Fruit fly (Drosophila melanogaster): Measurements from ENCODE around the gene CG10803.

CG10803 gene

DNA sequence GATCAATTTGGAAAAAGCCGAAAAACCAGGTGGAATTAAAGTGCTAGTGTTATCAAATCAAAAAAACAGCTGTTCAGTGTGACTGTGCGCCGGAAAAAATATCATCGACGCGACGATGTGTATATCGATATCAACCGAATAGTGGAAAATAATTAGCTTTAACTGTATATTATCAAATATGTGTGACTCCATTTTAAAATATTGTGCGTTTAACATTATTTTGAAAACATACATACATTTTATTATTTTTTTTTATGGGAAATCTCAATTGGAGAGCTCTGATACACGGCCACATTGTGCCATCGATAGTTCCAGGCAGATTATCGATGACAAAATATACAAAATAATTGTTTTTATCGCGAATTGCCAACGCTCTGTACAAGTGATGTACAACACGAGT is at the start of gene CG10803, which contains the start of gene CG14270:
CG10803 (plus strand) TSS at position 347 of the 400 bp plus-strand sequence.
CG14270 (minus strand) TSS at position 75 of the 400 bp plus-strand sequence.
- no peak for TF ChIP-seq dl (GFP tag; optimal IDR thresholded peaks at IDR 0.05; ENCODE audit: insufficient read depth in 1 of 2, partially characterized antibody in 2 of 2)
- peak; percentile 9 for TF ChIP-seq brk (GFP tag; optimal IDR thresholded peaks at IDR 0.05)
- peak; percentile 4 for TF ChIP-seq psq (GFP tag; optimal IDR thresholded peaks at IDR 0.05)
- no peak for TF ChIP-seq OdsH (GFP tag; optimal IDR thresholded peaks at IDR 0.05)
- TF ChIP-seq h (GFP tag; optimal IDR thresholded peaks at IDR 0.05) = no peak
- TF ChIP-seq Vsx2 (GFP tag; optimal IDR thresholded peaks at IDR 0.05; ENCODE audit: partially characterized antibody) = peak; percentile 2
- peak in 1 of 2 experiments; percentile 14 for TF ChIP-seq foxo (GFP tag; optimal IDR thresholded peaks at IDR 0.05)
- peak; percentile 51 for TF ChIP-seq Hnf4 (GFP tag; optimal IDR thresholded peaks at IDR 0.05)
- TF ChIP-seq tai (GFP tag; optimal IDR thresholded peaks at IDR 0.05) = peak; percentile 68
- peak; percentile 27 for TF ChIP-seq Jra (GFP tag; optimal IDR thresholded peaks at IDR 0.05)

DNA sequence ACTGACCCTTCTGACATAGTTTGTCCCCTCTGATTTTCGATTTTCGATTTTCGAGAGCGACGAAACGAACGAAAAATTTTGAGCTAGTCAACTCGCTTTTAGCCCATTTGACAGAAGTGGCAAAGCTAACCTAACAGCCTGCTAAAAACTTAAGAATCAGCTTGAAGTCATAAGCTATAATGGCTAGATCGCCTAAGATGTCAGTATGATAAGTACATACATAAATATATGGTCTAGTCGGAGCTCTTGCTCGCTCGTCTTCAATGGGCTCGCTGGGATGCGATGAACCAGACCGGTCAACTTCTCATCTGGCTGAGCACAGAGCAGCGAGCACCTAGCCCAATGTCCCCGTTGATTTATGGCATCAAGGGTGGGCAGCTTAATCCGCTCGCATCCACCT is 49.7 kb upstream of the CG10803 start, which contains the start of gene CG14269:
CG14269 (minus strand) TSS at position 101 of the 400 bp plus-strand sequence.
- no peak for TF ChIP-seq N (GFP tag; optimal IDR thresholded peaks at IDR 0.05)
- TF ChIP-seq dl (GFP tag; optimal IDR thresholded peaks at IDR 0.05; ENCODE audit: insufficient read depth in 1 of 2, partially characterized antibody in 2 of 2) = no peak
- TF ChIP-seq Hr83 (GFP tag; optimal IDR thresholded peaks at IDR 0.05; ENCODE audit: poor library complexity, severe bottlenecking) = no peak
- no peak for TF ChIP-seq rgr (GFP tag; optimal IDR thresholded peaks at IDR 0.05)
- no peak for TF ChIP-seq sv (GFP tag; optimal IDR thresholded peaks at IDR 0.05)
- TF ChIP-seq usp (GFP tag; optimal IDR thresholded peaks at IDR 0.05) = no peak
- no peak for TF ChIP-seq CG9705 (GFP tag; optimal IDR thresholded peaks at IDR 0.05)

DNA sequence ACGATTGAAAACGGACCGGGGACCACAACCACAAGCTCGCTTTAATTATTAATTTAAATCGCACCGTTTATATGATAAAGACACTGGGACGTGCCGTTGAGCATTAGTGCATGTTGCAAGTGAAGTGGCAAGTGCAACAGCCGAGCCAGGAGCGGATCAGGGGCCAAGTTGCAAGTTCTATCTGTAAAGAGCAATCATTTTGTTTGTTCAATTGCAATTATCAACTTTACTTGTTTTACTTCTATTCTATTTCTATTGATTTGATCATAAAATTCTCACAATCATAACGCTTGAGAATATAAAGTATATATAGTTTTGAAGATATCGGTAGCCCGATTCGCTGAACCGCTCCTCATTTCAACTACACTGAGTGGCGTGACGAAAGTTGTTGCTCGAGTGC is 49.3 kb upstream of the CG10803 start:
- TF ChIP-seq CrebA (GFP tag; optimal IDR thresholded peaks at IDR 0.05; ENCODE audit: borderline replicate concordance) (no peak), dmrt93B (GFP tag; optimal IDR thresholded peaks at IDR 0.05) (peak; percentile 2)

DNA sequence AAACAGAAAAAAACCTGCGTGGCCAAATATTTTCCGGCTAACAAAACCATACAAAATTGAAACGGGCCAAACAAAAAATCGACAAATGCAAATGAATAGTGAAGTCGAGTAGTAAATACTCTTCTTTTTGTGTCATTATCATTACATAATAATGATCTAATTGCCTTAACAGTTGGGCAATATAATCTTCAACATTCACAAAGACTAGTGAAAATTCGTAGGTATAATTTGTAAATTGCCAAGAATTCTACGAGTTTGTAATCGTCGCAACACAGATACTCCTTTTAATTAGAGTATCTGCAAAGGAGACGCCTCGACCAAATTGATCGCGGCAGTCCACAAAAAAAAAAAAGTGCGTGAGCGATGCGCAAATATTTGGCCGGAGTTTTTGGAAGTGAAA is 48.0 kb upstream of the CG10803 start:
- no peak for TF ChIP-seq brk (GFP tag; optimal IDR thresholded peaks at IDR 0.05)
- no peak for TF ChIP-seq sv (GFP tag; optimal IDR thresholded peaks at IDR 0.05)
- TF ChIP-seq h (GFP tag; optimal IDR thresholded peaks at IDR 0.05) = peak; percentile 76
- TF ChIP-seq Myc (optimal IDR thresholded peaks at IDR 0.05) = no peak
- no peak for TF ChIP-seq Rel (GFP tag; optimal IDR thresholded peaks at IDR 0.05)
- peak; percentile 4 for TF ChIP-seq Rel (tag; optimal IDR thresholded peaks at IDR 0.05)
- TF ChIP-seq fru (GFP tag; optimal IDR thresholded peaks at IDR 0.05) = peak; percentile 55
- no peak for TF ChIP-seq Dif (GFP tag; optimal IDR thresholded peaks at IDR 0.05; ENCODE audit: partially characterized antibody)
- TF ChIP-seq dsf (GFP tag; optimal IDR thresholded peaks at IDR 0.05; ENCODE audit: borderline replicate concordance) = no peak
- no peak for TF ChIP-seq CG9705 (GFP tag; optimal IDR thresholded peaks at IDR 0.05)
- peak; percentile 39 for TF ChIP-seq Sp1 (GFP tag; optimal IDR thresholded peaks at IDR 0.05)
- peak; percentile 38 for TF ChIP-seq CrebA (GFP tag; optimal IDR thresholded peaks at IDR 0.05; ENCODE audit: borderline replicate concordance)
- peak; percentile 46 for TF ChIP-seq dmrt93B (GFP tag; optimal IDR thresholded peaks at IDR 0.05)
- no peak for TF ChIP-seq Mio (GFP tag; optimal IDR thresholded peaks at IDR 0.05)
- TF ChIP-seq lola (GFP tag; optimal IDR thresholded peaks at IDR 0.05) = no peak
- peak; percentile 7 for TF ChIP-seq OdsH (GFP tag; optimal IDR thresholded peaks at IDR 0.05)
- peak in 1 of 2 experiments; percentile 59 for TF ChIP-seq foxo (GFP tag; optimal IDR thresholded peaks at IDR 0.05)
- no peak for TF ChIP-seq N (GFP tag; optimal IDR thresholded peaks at IDR 0.05)
- TF ChIP-seq Hr78 (GFP tag; optimal IDR thresholded peaks at IDR 0.05) = no peak
- TF ChIP-seq Hnf4 (GFP tag; optimal IDR thresholded peaks at IDR 0.05) = peak; percentile 38
- no peak for TF ChIP-seq GATAd (GFP tag; optimal IDR thresholded peaks at IDR 0.05)
- TF ChIP-seq Abd-B (GFP tag; optimal IDR thresholded peaks at IDR 0.05) = no peak
- TF ChIP-seq jim (GFP tag; optimal IDR thresholded peaks at IDR 0.05) = no peak
- TF ChIP-seq usp (GFP tag; optimal IDR thresholded peaks at IDR 0.05) = no peak
- peak; percentile 68 for TF ChIP-seq sage (GFP tag; optimal IDR thresholded peaks at IDR 0.05)
- TF ChIP-seq pan (optimal IDR thresholded peaks at IDR 0.05) = no peak
- TF ChIP-seq Jra (GFP tag; optimal IDR thresholded peaks at IDR 0.05) = no peak
- peak; percentile 76 for TF ChIP-seq woc (GFP tag; optimal IDR thresholded peaks at IDR 0.05)
- TF ChIP-seq HLH106 (tag; optimal IDR thresholded peaks at IDR 0.05) = peak; percentile 74
- peak; percentile 5 for TF ChIP-seq CG32264 (GFP tag; optimal IDR thresholded peaks at IDR 0.05)
- TF ChIP-seq Hr83 (GFP tag; optimal IDR thresholded peaks at IDR 0.05; ENCODE audit: poor library complexity, severe bottlenecking) = no peak
- no peak for TF ChIP-seq tai (GFP tag; optimal IDR thresholded peaks at IDR 0.05)
- TF ChIP-seq ey (GFP tag; optimal IDR thresholded peaks at IDR 0.05) = peak; percentile 46
- TF ChIP-seq rgr (GFP tag; optimal IDR thresholded peaks at IDR 0.05) = peak; percentile 47
- no peak for TF ChIP-seq dl (GFP tag; optimal IDR thresholded peaks at IDR 0.05; ENCODE audit: insufficient read depth in 1 of 2, partially characterized antibody in 2 of 2)
- TF ChIP-seq Vsx2 (GFP tag; optimal IDR thresholded peaks at IDR 0.05; ENCODE audit: partially characterized antibody) = no peak
- no peak for TF ChIP-seq psq (GFP tag; optimal IDR thresholded peaks at IDR 0.05)
- no peak for TF ChIP-seq Dfd (GFP tag; optimal IDR thresholded peaks at IDR 0.05)
- peak; percentile 20 for TF ChIP-seq br (GFP tag; optimal IDR thresholded peaks at IDR 0.05)

Data from whole organism, wandering third instar larva.